Fruit fly (Drosophila melanogaster): Measurements from ENCODE around the gene Ir7a.

Gene Ir7a

dm6 chrX:7735262-7735661 is 29.5 kb upstream of the Ir7a start (continued):
- TF ChIP-seq CG3847 (GFP tag; IDR thresholded peaks at IDR 0.05) (no peak), CG1602 (GFP tag; optimal IDR thresholded peaks at IDR 0.05) (no peak), Vsx1 (GFP tag; optimal IDR thresholded peaks at IDR 0.05) (no peak), seq (GFP tag; IDR thresholded peaks at IDR 0.05) (no peak), CG4360 (GFP tag; IDR thresholded peaks at IDR 0.05) (peak; percentile 23; the same call in 1 of the 2 replicates), rib (GFP tag; IDR thresholded peaks at IDR 0.05) (no peak), Hr78 (GFP tag; optimal IDR thresholded peaks at IDR 0.05) (no peak), Ptx1 (GFP tag; IDR thresholded peaks at IDR 0.05) (no peak), CG33557 (GFP tag; optimal IDR thresholded peaks at IDR 0.05) (no peak), da (GFP tag; optimal IDR thresholded peaks at IDR 0.05) (no peak), Dp (GFP tag; optimal IDR thresholded peaks at IDR 0.05) (peak; percentile 73), CG8388 (GFP tag; optimal IDR thresholded peaks at IDR 0.05) (no peak), fd3F (GFP tag; optimal IDR thresholded peaks at IDR 0.05) (no peak), Ravus (GFP tag; IDR thresholded peaks at IDR 0.05) (no peak), ci (GFP tag; IDR thresholded peaks at IDR 0.05) (no peak), E2f2 (GFP tag; IDR thresholded peaks at IDR 0.05) (peak; percentile 85), Ada2b (GFP tag; IDR thresholded peaks at IDR 0.05) (no peak), CG34376 (GFP tag; optimal IDR thresholded peaks at IDR 0.05) (no peak), zen2 (GFP tag; IDR thresholded peaks at IDR 0.05; ENCODE audit: partially characterized antibody) (no peak), TFAM (GFP tag; optimal IDR thresholded peaks at IDR 0.05) (no peak), CG17186 (GFP tag; optimal IDR thresholded peaks at IDR 0.05) (no peak), CG1832 (GFP tag; optimal IDR thresholded peaks at IDR 0.05) (no peak), CG7786 (GFP tag; optimal IDR thresholded peaks at IDR 0.05) (no peak), slbo (GFP tag; IDR thresholded peaks at IDR 0.05) (no peak), CG12659 (GFP tag; optimal IDR thresholded peaks at IDR 0.05) (no peak), Lim3 (GFP tag; IDR thresholded peaks at IDR 0.05) (no peak), ken (GFP tag; IDR thresholded peaks at IDR 0.05) (no peak), gem (tag; optimal IDR thresholded peaks at IDR 0.05) (no peak), Med (GFP tag) (peak; percentile 66), prd (optimal IDR thresholded peaks at IDR 0.05) (no peak), prd (GFP tag; IDR thresholded peaks at IDR 0.05) (no peak), schlank (tag; optimal IDR thresholded peaks at IDR 0.05) (no peak), scrt (GFP tag; optimal IDR thresholded peaks at IDR 0.05) (no peak), run (tag; optimal IDR thresholded peaks at IDR 0.05) (no peak), lab (GFP tag; optimal IDR thresholded peaks at IDR 0.05) (no peak), CG18262 (tag; optimal IDR thresholded peaks at IDR 0.05) (no peak), CG15479 (GFP tag; optimal IDR thresholded peaks at IDR 0.05) (no peak), Xbp1 (GFP tag; optimal IDR thresholded peaks at IDR 0.05) (no peak), CG14965 (GFP tag; optimal IDR thresholded peaks at IDR 0.05; ENCODE audit: borderline replicate concordance) (no peak), nmo (GFP tag; optimal IDR thresholded peaks at IDR 0.05) (no peak), gce (GFP tag; IDR thresholded peaks at IDR 0.05) (no peak), kay (GFP tag; optimal IDR thresholded peaks at IDR 0.05) (no peak), zfh2 (GFP tag; optimal IDR thresholded peaks at IDR 0.05) (no peak), Jarid2 (GFP tag; optimal IDR thresholded peaks at IDR 0.05) (no peak), CG12104 (GFP tag; optimal IDR thresholded peaks at IDR 0.05) (no peak), CG5953 (GFP tag; IDR thresholded peaks at IDR 0.05) (no peak), Dip3 (GFP tag; optimal IDR thresholded peaks at IDR 0.05) (no peak), MESR4 (GFP tag; optimal IDR thresholded peaks at IDR 0.05) (peak; percentile 38), E2f1 (GFP tag; IDR thresholded peaks at IDR 0.05) (no peak), CG30020 (tag; optimal IDR thresholded peaks at IDR 0.05) (no peak), nau (GFP tag; optimal IDR thresholded peaks at IDR 0.05) (no peak), pb (GFP tag; optimal IDR thresholded peaks at IDR 0.05) (no peak)
